Worm (Caenorhabditis elegans) whole organism, mixed stage, embryonic: Measurements from ENCODE around the gene ndus-8.

Experiments used
- blmp-1 ChIP-seq: fragments of 150-350 bp; optimal IDR thresholded peaks from 2 replicates; lab custom pipeline; 2014; ENCODE audit warnings: missing biosample characterization, missing genetic modification characterization
- ham-2 ChIP-seq: fragments of 200-800 bp; sonication (Bioruptor generic); optimal IDR thresholded peaks from 2 replicates; lab custom pipeline; 2018; ENCODE audit warnings: mild to moderate bottlenecking, missing genetic modification characterization, missing compliant biosample characterization
- snpc-4 ChIP-seq: fragments of 150-350 bp; optimal IDR thresholded peaks from 2 replicates; lab custom pipeline; 2014; ENCODE audit warnings: missing biosample characterization, missing genetic modification characterization
- unc-62 ChIP-seq: fragments of 150-350 bp; optimal IDR thresholded peaks from 2 replicates; lab custom pipeline; 2014; ENCODE audit warnings: missing biosample characterization, missing genetic modification reagents, missing genetic modification characterization

ce11 chrIII:7216924-7217521, 17.0 kb downstream of the ndus-8 start:
- TF ChIP-seq unc-62 (GFP tag; lab: Kevin White, UChicago), result peak; percentile 96
- no peak for TF ChIP-seq snpc-4 (tag; lab: Kevin White, UChicago)
- no peak for TF ChIP-seq blmp-1 (tag; lab: Kevin White, UChicago)
- TF ChIP-seq ham-2, result no peak
